In genomic region chrX:14812239-14812638, dm6 we compare ENCODE assay signal across 2 fruit fly cellular contexts.
TF ChIP-seq lines count a peak whose summit lies in the region.

No protein-coding gene starts in this region.

TF ChIP-seq in whole organism, embryonic, 481 proteins besides CTCF, POLR2A, EP300 and RAD21 (continued from another document):
- TF ChIP-seq lmd (GFP tag; IDR thresholded peaks at IDR 0.05; lab: Robert Waterston, UW) = peak; percentile 13; the same call in 1 of the 2 replicates
- peak; percentile 11 for TF ChIP-seq unpg (GFP tag; optimal IDR thresholded peaks at IDR 0.05; lab: Kevin White, UChicago)
- peak in 1 of 2 experiments; percentile 23 for TF ChIP-seq Hr51 (GFP tag; optimal IDR thresholded peaks at IDR 0.05; lab: Kevin White, UChicago)
- peak; percentile 8 for TF ChIP-seq CG30403 (GFP tag; optimal IDR thresholded peaks at IDR 0.05; lab: Kevin White, UChicago)
- TF ChIP-seq wdn (GFP tag; IDR thresholded peaks at IDR 0.05; lab: Robert Waterston, UW) = peak; percentile 12; the same call in 1 of the 2 replicates
- TF ChIP-seq CG17328 (GFP tag; IDR thresholded peaks at IDR 0.05; lab: Robert Waterston, UW) = 0 out of 2 replicates have a peak, but pooled peaks have one; percentile 19
- peak; percentile 18 for TF ChIP-seq Sox102F (GFP tag; optimal IDR thresholded peaks at IDR 0.05; lab: Kevin White, UChicago)
- TF ChIP-seq ab (GFP tag; optimal IDR thresholded peaks at IDR 0.05; lab: Kevin White, UChicago) = no peak
- TF ChIP-seq HLH3B (GFP tag; IDR thresholded peaks at IDR 0.05; lab: Robert Waterston, UW) = 0 out of 2 replicates have a peak, but pooled peaks have one; percentile 13
- no peak for TF ChIP-seq sc (optimal IDR thresholded peaks at IDR 0.05; lab: Kevin White, UChicago)
- no peak for TF ChIP-seq sc (GFP tag; optimal IDR thresholded peaks at IDR 0.05; lab: Kevin White, UChicago)
- TF ChIP-seq Lhr (GFP tag; optimal IDR thresholded peaks at IDR 0.05; lab: Kevin White, UChicago) = no peak
- 0 out of 2 replicates have a peak, but pooled peaks have one; percentile 12 for TF ChIP-seq Ada2b (GFP tag; IDR thresholded peaks at IDR 0.05; lab: Robert Waterston, UW)
- peak; percentile 12 for TF ChIP-seq CG2120 (GFP tag; optimal IDR thresholded peaks at IDR 0.05; lab: Kevin White, UChicago)
- TF ChIP-seq slbo (GFP tag; IDR thresholded peaks at IDR 0.05; lab: Robert Waterston, UW) = peak; percentile 54
- peak; percentile 78 for TF ChIP-seq Drgx (GFP tag; IDR thresholded peaks at IDR 0.05; lab: Robert Waterston, UW)
- TF ChIP-seq gcm2 (GFP tag; optimal IDR thresholded peaks at IDR 0.05; lab: Kevin White, UChicago) = no peak

TF ChIP-seq in whole organism, prepupa, 60 proteins besides CTCF, POLR2A, EP300 and RAD21 (continued from another document):
- TF ChIP-seq CG8632 (GFP tag; optimal IDR thresholded peaks at IDR 0.05; lab: Kevin White, UChicago) (no peak), CG3032 (tag; optimal IDR thresholded peaks at IDR 0.05; lab: Kevin White, UChicago) (no peak), Sox14 (GFP tag; optimal IDR thresholded peaks at IDR 0.05; lab: Kevin White, UChicago) (no peak), Hr39 (GFP tag; optimal IDR thresholded peaks at IDR 0.05; lab: Kevin White, UChicago) (no peak), fd85E (GFP tag; optimal IDR thresholded peaks at IDR 0.05; lab: Kevin White, UChicago) (no peak), dac (GFP tag; optimal IDR thresholded peaks at IDR 0.05; lab: Kevin White, UChicago) (peak; percentile 31), Eip93F (GFP tag; optimal IDR thresholded peaks at IDR 0.05; lab: Kevin White, UChicago) (no peak), pdm3 (GFP tag; optimal IDR thresholded peaks at IDR 0.05; lab: Kevin White, UChicago) (peak; percentile 45), CG1621 (tag; optimal IDR thresholded peaks at IDR 0.05; lab: Kevin White, UChicago) (no peak), CG6276 (GFP tag; optimal IDR thresholded peaks at IDR 0.05; lab: Kevin White, UChicago) (peak; percentile 73), Met (GFP tag; optimal IDR thresholded peaks at IDR 0.05; lab: Kevin White, UChicago) (no peak), CG6792 (GFP tag; optimal IDR thresholded peaks at IDR 0.05; lab: Kevin White, UChicago) (no peak), fd59A (GFP tag; optimal IDR thresholded peaks at IDR 0.05; lab: Kevin White, UChicago) (no peak), CG11294 (GFP tag; IDR thresholded peaks at IDR 0.05; lab: Robert Waterston, UW) (peak; percentile 45; the same call in 1 of the 2 replicates), CG7368 (GFP tag; optimal IDR thresholded peaks at IDR 0.05; lab: Kevin White, UChicago) (no peak), CG16779 (tag; optimal IDR thresholded peaks at IDR 0.05; lab: Kevin White, UChicago) (no peak), Sox102F (GFP tag; optimal IDR thresholded peaks at IDR 0.05; lab: Kevin White, UChicago) (no peak), CG6808 (GFP tag; optimal IDR thresholded peaks at IDR 0.05; lab: Kevin White, UChicago) (no peak), CG11762 (GFP tag; optimal IDR thresholded peaks at IDR 0.05; lab: Kevin White, UChicago; ENCODE audit: insufficient read depth) (no peak), net (GFP tag; optimal IDR thresholded peaks at IDR 0.05; lab: Kevin White, UChicago) (peak; percentile 29), cyc (GFP tag; optimal IDR thresholded peaks at IDR 0.05; lab: Kevin White, UChicago) (no peak)
